Fruit fly (Drosophila melanogaster): ENCODE data around the gene Jon74E.

Gene Jon74E

DNA sequence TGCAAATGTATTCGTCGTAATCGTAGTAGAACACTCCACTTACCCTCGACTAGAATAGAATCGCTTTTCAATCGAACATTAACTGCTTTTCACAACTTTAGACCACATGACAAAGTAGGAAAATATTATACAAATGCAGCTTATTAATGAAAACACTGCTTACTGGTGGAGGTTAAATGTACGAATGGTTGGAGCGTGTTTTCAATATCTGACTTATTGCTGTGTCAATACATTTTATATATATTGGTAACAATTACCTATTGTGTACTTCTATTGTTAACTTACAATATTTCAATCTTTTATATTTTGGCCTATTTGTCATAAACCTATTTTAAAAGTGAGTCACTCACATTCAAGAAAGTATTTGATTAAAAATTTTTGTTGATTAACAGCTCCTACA, 8.9 kb downstream of the Jon74E start:
- TF ChIP-seq noc (tag; optimal IDR thresholded peaks at IDR 0.05): no peak

- no peak for TF ChIP-seq noc (tag; optimal IDR thresholded peaks at IDR 0.05)
These were observed 10.0 kb downstream of the Jon74E start for dm6 chr3L:17538907-17539306.

DNA sequence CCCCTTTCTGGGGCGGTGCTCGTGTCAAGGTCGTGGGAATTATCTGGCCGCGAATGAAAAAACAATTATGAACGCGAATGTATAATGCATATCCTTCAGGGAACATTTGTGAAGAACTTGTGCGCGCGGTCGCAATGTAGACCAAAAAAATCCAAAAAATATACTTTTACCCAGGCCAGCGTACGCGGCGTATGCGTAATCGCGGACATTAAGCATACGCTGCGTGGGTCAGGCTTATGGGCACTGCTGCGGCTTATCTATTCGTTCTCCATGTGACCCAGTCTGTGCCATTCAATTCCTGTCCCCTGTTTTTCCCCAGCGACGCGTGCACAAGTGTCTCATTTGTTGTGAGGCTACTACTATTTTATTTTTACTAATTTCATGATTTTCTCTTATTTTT, 10.7 kb downstream of the Jon74E start:
- TF ChIP-seq noc (tag; optimal IDR thresholded peaks at IDR 0.05): no peak

- TF ChIP-seq noc (tag; optimal IDR thresholded peaks at IDR 0.05): no peak
These were observed 13.2 kb downstream of the Jon74E start for dm6 chr3L:17535768-17536167.

dm6 chr3L:17534396-17534795, 14.5 kb downstream of the Jon74E start:
- no peak for TF ChIP-seq noc (tag; optimal IDR thresholded peaks at IDR 0.05)

- TF ChIP-seq noc (tag; optimal IDR thresholded peaks at IDR 0.05): no peak
These were observed 15.2 kb downstream of the Jon74E start for dm6 chr3L:17533745-17534144.

DNA sequence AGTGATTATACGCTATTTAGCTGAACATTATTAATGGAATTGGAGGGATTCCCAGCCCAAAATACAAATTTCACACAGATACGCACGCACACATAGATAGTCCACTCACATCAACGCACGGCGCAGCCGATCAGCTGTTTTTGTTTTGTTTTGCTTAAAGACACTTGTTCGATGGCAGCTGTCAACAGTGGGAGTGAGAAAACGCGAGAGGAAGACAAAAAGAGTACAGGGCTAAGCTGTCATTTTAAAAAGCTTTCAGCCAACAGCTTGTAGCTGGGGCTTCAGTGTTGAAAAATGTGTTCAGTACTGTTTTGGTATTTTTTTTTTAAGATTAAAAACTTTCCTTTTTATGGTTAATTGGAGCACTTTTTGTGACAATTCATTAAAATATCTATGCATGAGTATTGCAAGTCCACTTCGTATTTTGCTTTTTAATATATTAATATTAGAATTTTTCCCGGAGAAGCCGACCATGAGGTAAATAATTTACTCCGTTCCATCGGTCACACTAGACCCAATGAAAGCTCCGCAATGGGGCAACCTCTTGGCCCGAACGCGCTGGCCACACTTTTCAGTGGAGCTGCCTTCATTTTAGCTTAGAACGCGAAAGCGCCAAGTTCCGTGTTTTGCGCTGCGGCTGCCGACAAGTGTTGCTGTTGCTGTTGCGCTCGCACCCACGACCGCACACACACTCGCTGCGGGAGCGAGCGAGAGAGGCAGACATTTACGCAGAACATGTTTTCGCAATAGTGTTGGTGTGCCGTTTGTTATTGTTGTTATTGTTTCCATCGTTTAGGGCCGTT, 15.8 kb downstream of the Jon74E start:
- TF ChIP-seq noc (tag; optimal IDR thresholded peaks at IDR 0.05): peak; percentile 51

DNA sequence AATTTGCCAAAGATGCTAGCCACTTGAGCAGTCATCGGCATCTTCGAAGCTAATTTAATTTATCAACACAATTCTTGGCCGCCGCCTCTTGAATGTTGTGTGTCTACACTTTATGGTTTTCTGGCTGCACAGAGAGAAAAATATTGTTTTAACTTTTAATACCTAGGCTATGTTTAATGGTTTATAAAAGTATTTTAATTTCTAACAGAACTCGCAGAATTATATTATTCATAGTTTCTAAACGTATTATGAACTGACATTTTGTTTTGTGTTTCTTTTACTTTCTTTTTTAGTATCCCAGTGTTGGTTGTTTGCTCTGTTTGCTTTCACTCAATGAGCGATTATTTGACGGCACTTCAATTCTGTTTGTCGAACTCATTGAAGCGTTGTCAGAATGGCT, 16.7 kb downstream of the Jon74E start:
- no peak for TF ChIP-seq noc (tag; optimal IDR thresholded peaks at IDR 0.05)

dm6 chr3L:17531397-17531796, 17.5 kb downstream of the Jon74E start:
- TF ChIP-seq noc (tag; optimal IDR thresholded peaks at IDR 0.05): peak; percentile 7

- no peak for TF ChIP-seq noc (tag; optimal IDR thresholded peaks at IDR 0.05)
These were observed 18.3 kb downstream of the Jon74E start for dm6 chr3L:17530471-17531149.

DNA sequence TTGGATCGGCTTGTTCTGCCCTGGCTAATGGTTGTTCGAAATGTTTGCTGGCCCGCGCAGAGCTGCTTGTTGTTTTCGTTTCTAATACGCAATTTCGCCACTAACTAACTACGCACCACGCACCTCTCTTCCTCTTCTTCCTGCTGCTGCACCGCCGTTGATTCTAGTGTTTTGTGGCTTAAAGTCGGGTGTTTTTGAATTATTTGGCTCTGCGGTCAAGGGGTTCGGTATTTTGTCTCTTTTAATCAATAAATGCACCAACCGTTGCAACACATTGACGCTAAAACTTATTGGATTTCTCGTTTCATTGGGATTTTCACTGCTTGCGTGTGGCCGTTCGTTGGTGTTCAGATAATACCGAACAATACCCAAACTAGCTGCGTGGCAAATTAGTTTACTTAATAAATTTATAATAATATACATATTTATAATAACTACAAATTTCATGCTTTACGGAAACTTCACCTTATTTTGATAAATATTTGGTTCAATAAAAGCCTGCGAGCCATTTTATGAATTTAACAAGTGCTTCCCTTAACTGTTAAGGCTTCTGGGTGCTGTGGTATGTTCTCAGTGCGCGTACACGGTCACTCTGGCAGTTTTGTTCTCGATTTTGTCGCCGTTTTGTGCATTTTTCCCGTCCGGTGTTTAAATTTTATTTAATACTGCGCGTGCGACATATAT, 19.3 kb downstream of the Jon74E start, which contains the start of the genes Edc3 and Nedd4:
Gene Edc3 (minus strand): TSS at position 351 of the 684 bp plus-strand sequence.
Gene Nedd4 (plus strand): TSS at position 571 of the 684 bp plus-strand sequence.
- peak; percentile 11 for TF ChIP-seq noc (tag; optimal IDR thresholded peaks at IDR 0.05)

dm6 chr3L:17513893-17514616, 34.9 kb downstream of the Jon74E start, which contains the start of the genes U4-U6-60K and CG7564:
TSS of gene U4-U6-60K (minus strand) at chr3L:17513912.
TSS of gene CG7564 (plus strand) at chr3L:17514298.
- TF ChIP-seq noc (tag; optimal IDR thresholded peaks at IDR 0.05): peak; percentile 55

dm6 chr3L:17513492-17513891, 35.4 kb downstream of the Jon74E start:
- TF ChIP-seq noc (tag; optimal IDR thresholded peaks at IDR 0.05): no peak

DNA sequence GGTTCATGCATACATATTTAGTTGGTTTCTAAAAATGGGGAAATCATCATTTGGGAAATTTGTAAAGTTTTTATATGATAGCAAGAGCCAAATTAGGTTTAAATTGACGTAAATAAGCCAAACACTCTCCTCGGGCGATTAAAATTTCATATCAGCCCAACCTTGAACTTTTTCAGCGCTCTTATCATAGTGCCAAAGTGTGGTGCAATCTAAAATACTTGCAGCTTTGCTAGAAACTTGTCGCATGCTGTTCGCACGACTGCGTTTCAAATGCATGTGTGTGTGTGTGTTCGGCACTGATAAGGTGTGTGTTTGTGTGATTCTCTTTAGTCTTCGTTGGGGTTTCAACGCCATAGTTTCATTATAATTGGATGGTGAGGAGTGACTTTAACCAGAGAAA, 42.1 kb downstream of the Jon74E start:
- TF ChIP-seq noc (tag; optimal IDR thresholded peaks at IDR 0.05): no peak

DNA sequence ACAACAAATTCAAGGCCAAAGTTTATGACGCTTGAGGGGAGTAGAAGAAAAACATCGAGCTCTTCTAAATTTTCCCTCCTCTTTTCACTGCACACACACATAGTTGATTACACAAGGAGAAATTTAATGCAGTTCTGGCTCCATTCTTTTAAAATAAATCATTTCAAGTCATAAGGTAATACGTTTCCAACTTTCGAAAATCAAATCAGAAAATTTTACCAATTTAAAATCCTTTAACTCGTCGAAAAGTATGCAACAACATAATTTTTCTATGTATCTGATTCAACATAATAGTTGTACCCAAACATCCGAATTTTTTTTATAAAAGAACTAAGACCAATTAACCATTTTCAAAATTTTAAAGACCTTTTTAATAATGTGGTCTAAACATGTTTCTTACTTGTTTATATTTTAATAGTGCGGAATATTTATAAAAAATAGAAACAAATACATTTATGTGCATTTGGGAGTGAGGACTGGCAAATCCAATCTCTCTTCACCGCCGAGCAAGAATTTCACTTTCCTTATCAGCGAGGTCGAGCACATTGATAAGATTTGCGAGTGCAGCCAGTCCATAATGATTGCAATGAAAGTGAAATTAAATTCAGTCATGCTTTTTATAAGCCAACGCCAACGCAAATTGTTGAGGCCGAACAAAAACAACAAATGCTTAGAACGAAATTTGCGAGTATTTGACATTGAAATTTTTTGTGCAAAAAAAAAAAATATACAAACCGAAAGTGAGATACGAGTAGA, 42.7 kb downstream of the Jon74E start:
- TF ChIP-seq noc (tag; optimal IDR thresholded peaks at IDR 0.05): peak; percentile 1

Measured in whole organism, larva.